Fruit fly (Drosophila melanogaster): ENCODE measurements around the gene Naa40.

Gene Naa40

DNA sequence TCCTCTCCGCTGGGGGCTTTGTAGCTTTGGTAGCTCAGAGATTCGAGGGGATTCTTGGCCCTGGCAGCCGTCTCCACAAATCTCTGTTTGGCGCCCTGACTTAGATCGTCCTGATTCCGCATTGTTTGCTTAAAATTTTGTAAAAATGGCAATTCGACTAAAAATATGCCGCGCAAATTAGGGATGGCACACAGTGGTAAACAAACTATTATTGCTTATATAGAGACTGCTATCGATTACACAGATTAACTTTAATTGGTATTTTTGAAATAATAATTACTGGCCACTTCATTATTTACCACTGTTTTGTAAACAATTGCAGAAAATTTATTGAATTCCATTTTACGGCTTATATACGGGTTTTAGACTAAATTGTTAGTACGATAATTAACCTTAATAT lies at the start of gene Naa40, which contains the start of gene CG18731:
TSS of gene Naa40 (minus strand) at position 206 of the 400 bp plus-strand sequence.
TSS of gene CG18731 (plus strand) at position 283 of the 400 bp plus-strand sequence.
- no peak for TF ChIP-seq CG32264 (GFP tag; optimal IDR thresholded peaks at IDR 0.05)
- no peak for TF ChIP-seq Hr78 (GFP tag; optimal IDR thresholded peaks at IDR 0.05)
- no peak for TF ChIP-seq brk (GFP tag; optimal IDR thresholded peaks at IDR 0.05)
- TF ChIP-seq Mio (GFP tag; optimal IDR thresholded peaks at IDR 0.05), result no peak
- no peak for TF ChIP-seq psq (GFP tag; optimal IDR thresholded peaks at IDR 0.05)
- no peak for TF ChIP-seq Rel (GFP tag; optimal IDR thresholded peaks at IDR 0.05)
- TF ChIP-seq Rel (tag; optimal IDR thresholded peaks at IDR 0.05), result no peak
- TF ChIP-seq usp (GFP tag; optimal IDR thresholded peaks at IDR 0.05), result no peak
- no peak for TF ChIP-seq Vsx2 (GFP tag; optimal IDR thresholded peaks at IDR 0.05; ENCODE audit: partially characterized antibody)
- no peak for TF ChIP-seq HLH106 (tag; optimal IDR thresholded peaks at IDR 0.05)
- no peak for TF ChIP-seq Dif (GFP tag; optimal IDR thresholded peaks at IDR 0.05; ENCODE audit: partially characterized antibody)
- no peak for TF ChIP-seq Jra (GFP tag; optimal IDR thresholded peaks at IDR 0.05)

DNA sequence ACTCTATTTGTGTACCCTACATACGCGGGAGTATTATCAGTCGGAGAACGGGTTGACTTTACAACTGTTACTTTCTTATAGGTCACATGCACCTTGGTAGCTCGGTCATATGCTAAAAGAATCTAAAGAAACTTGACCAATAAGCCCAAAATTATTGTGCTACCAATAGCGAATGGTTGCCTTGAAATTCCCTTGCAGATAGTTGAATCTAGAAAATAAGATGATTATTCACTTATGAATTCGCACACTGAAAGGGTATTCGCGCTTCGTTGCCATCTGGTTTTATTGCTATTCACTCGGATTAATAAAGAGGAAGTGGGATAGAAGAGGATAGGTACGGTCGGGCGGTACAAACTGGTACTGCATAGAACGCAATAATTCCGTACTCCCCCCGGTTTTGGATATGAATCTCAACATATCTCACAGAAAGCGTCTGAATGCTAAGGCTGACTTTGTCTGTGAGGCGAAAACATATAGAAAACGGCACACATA lies 49.1 kb upstream of the Naa40 start:
- TF ChIP-seq CG32264 (GFP tag; optimal IDR thresholded peaks at IDR 0.05), result peak; percentile 52
- no peak for TF ChIP-seq Hr83 (GFP tag; optimal IDR thresholded peaks at IDR 0.05; ENCODE audit: poor library complexity, severe bottlenecking)
- TF ChIP-seq foxo (GFP tag; optimal IDR thresholded peaks at IDR 0.05), result peak; percentile 51 to 85
- no peak for TF ChIP-seq GATAd (GFP tag; optimal IDR thresholded peaks at IDR 0.05)
- no peak for TF ChIP-seq CrebA (GFP tag; optimal IDR thresholded peaks at IDR 0.05; ENCODE audit: borderline replicate concordance)
- TF ChIP-seq sage (GFP tag; optimal IDR thresholded peaks at IDR 0.05), result no peak
- TF ChIP-seq lola (GFP tag; optimal IDR thresholded peaks at IDR 0.05), result no peak
- no peak for TF ChIP-seq Myc (optimal IDR thresholded peaks at IDR 0.05)
- no peak for TF ChIP-seq Rel (GFP tag; optimal IDR thresholded peaks at IDR 0.05)
- TF ChIP-seq Rel (tag; optimal IDR thresholded peaks at IDR 0.05), result peak; percentile 90
- TF ChIP-seq Dfd (GFP tag; optimal IDR thresholded peaks at IDR 0.05), result no peak
- TF ChIP-seq br (GFP tag; optimal IDR thresholded peaks at IDR 0.05), result peak; percentile 84
- no peak for TF ChIP-seq N (GFP tag; optimal IDR thresholded peaks at IDR 0.05)
- TF ChIP-seq fru (GFP tag; optimal IDR thresholded peaks at IDR 0.05), result peak; percentile 80
- no peak for TF ChIP-seq Jra (GFP tag; optimal IDR thresholded peaks at IDR 0.05)
- no peak for TF ChIP-seq Dif (GFP tag; optimal IDR thresholded peaks at IDR 0.05; ENCODE audit: partially characterized antibody)
- no peak for TF ChIP-seq Abd-B (GFP tag; optimal IDR thresholded peaks at IDR 0.05)
- peak; percentile 69 for TF ChIP-seq h (GFP tag; optimal IDR thresholded peaks at IDR 0.05)
- peak; percentile 75 for TF ChIP-seq sv (GFP tag; optimal IDR thresholded peaks at IDR 0.05)
- TF ChIP-seq woc (GFP tag; optimal IDR thresholded peaks at IDR 0.05), result peak; percentile 79
- no peak for TF ChIP-seq dsf (GFP tag; optimal IDR thresholded peaks at IDR 0.05; ENCODE audit: borderline replicate concordance)
- TF ChIP-seq ey (GFP tag; optimal IDR thresholded peaks at IDR 0.05), result peak; percentile 90
- TF ChIP-seq tai (GFP tag; optimal IDR thresholded peaks at IDR 0.05), result peak; percentile 43
- no peak for TF ChIP-seq usp (GFP tag; optimal IDR thresholded peaks at IDR 0.05)
- peak; percentile 38 for TF ChIP-seq Hnf4 (GFP tag; optimal IDR thresholded peaks at IDR 0.05)
- peak; percentile 77 for TF ChIP-seq Sp1 (GFP tag; optimal IDR thresholded peaks at IDR 0.05)
- TF ChIP-seq Vsx2 (GFP tag; optimal IDR thresholded peaks at IDR 0.05; ENCODE audit: partially characterized antibody), result no peak
- TF ChIP-seq dl (GFP tag; optimal IDR thresholded peaks at IDR 0.05; ENCODE audit: insufficient read depth in 1 of 2, partially characterized antibody in 2 of 2), result no peak
- peak; percentile 46 for TF ChIP-seq Mio (GFP tag; optimal IDR thresholded peaks at IDR 0.05)
- TF ChIP-seq pan (optimal IDR thresholded peaks at IDR 0.05), result no peak
- TF ChIP-seq Hr78 (GFP tag; optimal IDR thresholded peaks at IDR 0.05), result no peak
- TF ChIP-seq CG9705 (GFP tag; optimal IDR thresholded peaks at IDR 0.05), result peak; percentile 58
- TF ChIP-seq rgr (GFP tag; optimal IDR thresholded peaks at IDR 0.05), result peak; percentile 78
- peak; percentile 61 for TF ChIP-seq dmrt93B (GFP tag; optimal IDR thresholded peaks at IDR 0.05)
- TF ChIP-seq HLH106 (tag; optimal IDR thresholded peaks at IDR 0.05), result peak; percentile 81
- TF ChIP-seq psq (GFP tag; optimal IDR thresholded peaks at IDR 0.05), result no peak
- TF ChIP-seq brk (GFP tag; optimal IDR thresholded peaks at IDR 0.05), result no peak
- TF ChIP-seq OdsH (GFP tag; optimal IDR thresholded peaks at IDR 0.05), result peak; percentile 77
- no peak for TF ChIP-seq jim (GFP tag; optimal IDR thresholded peaks at IDR 0.05)

Measured in whole organism, wandering third instar larva.